Fruit fly (Drosophila melanogaster): ENCODE data around the gene Or7a.

DNA sequence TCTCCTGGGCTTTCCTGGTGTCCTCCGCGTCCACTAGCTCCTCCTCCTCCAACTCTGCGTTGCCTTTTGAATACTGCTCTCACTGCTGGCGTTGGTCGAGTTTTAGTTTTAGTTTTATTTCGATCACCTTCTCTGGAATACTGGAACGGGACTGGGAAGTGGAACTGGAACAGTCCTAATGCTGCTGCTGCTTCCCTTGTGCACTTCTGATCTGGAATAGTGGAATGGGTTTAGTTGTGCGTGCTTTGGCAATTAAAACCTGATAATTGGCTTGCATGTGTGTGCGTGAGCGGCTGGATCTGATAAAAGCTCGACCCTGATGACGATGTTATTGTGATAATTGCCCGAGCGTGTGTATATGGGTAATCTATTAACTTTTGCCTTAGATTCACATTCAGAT lies 24.8 kb downstream of the Or7a start:
- TF ChIP-seq CG8478 (optimal IDR thresholded peaks at IDR 0.05) (no peak), CTCF (optimal IDR thresholded peaks at IDR 0.05) (no peak)
